Worm (Caenorhabditis elegans) whole organism, L1 larva: ENCODE data around the gene ogdh-1.

Experiments
- blmp-1 ChIP-seq: fragments of 150-350 bp; optimal IDR thresholded peaks from 2 replicates; lab custom pipeline; 2014; ENCODE audit warnings: missing biosample characterization, missing genetic modification characterization
- fos-1 ChIP-seq: fragments of 150-350 bp; optimal IDR thresholded peaks from 2 replicates; lab custom pipeline; 2014; ENCODE audit warnings: missing biosample characterization, missing genetic modification characterization
- lin-39 ChIP-seq: fragments of 150-350 bp; optimal IDR thresholded peaks from 2 replicates; lab custom pipeline; 2014; ENCODE audit warnings: missing biosample characterization, missing genetic modification reagents, missing genetic modification characterization
- mep-1 ChIP-seq: fragments of 150-350 bp; optimal IDR thresholded peaks from 2 replicates; lab custom pipeline; 2014; ENCODE audit warnings: missing biosample characterization, missing genetic modification characterization
- nhr-12 ChIP-seq: sonication (generic microtip); optimal IDR thresholded peaks from 2 replicates; lab custom pipeline; 2017; ENCODE audit warnings: missing biosample characterization, missing genetic modification characterization
- nhr-76 ChIP-seq: sonication (generic microtip); optimal IDR thresholded peaks from 2 replicates; lab custom pipeline; 2017; ENCODE audit warnings: missing biosample characterization, missing genetic modification characterization
- unc-62 ChIP-seq: fragments of 150-350 bp; optimal IDR thresholded peaks from 2 replicates; lab custom pipeline; 2014; ENCODE audit warnings: missing biosample characterization, missing genetic modification reagents, missing genetic modification characterization
- zag-1 ChIP-seq: fragments of 150-350 bp; optimal IDR thresholded peaks from 2 replicates; lab custom pipeline; 2014; ENCODE audit warnings: missing biosample characterization, missing genetic modification characterization

ce11 chrIV:4653708-4654107 is 50.1 kb downstream of the ogdh-1 start:
- TF ChIP-seq blmp-1 (tag; lab: Kevin White, UChicago) (no peak), nhr-12 (tag; lab: Kevin White, UChicago) (no peak), unc-62 (GFP tag; lab: Kevin White, UChicago) (no peak), fos-1 (no peak), mep-1 (tag; lab: Kevin White, UChicago) (no peak), zag-1 (tag; lab: Kevin White, UChicago) (no peak), lin-39 (tag; lab: Kevin White, UChicago) (no peak), nhr-76 (no peak)
